Worm (Caenorhabditis elegans): ENCODE data around the gene Y50D4B.1.

The Y50D4B.1 gene

DNA sequence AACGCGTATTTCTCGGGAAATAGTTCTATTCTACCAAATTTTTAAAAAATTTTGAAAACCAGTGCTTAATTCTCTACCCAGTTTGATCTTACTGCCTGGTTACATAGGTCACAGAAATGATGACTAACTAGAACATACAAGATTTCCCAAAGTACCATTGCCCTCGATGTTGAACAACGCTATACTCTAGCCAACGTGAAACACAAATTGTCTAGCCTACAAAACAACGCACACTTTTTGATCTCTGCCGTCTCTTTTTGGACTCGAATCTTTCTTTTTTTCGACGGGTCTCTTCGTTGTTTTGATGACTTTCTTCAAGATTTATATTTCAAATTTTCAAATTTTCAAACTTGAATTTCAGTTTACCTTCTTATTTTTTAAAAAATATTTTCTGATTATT is 12.5 kb upstream of the Y50D4B.1 start, which contains the start of gene Y50D4B.2:
TSS of gene Y50D4B.2 (plus strand) at position 301 of the 400 bp plus-strand sequence.
- TF ChIP-seq B0310.2 (tag; optimal IDR thresholded peaks at IDR 0.05) (no peak), hnd-1 (tag; optimal IDR thresholded peaks at IDR 0.05) (no peak), tbx-11 (GFP tag; IDR thresholded peaks at IDR 0.05) (no peak), sea-1 (GFP tag; conservative IDR thresholded peaks at IDR 0.05) (no peak), ceh-13 (GFP tag; optimal IDR thresholded peaks at IDR 0.05) (no peak), tbx-37 (GFP tag; conservative IDR thresholded peaks at IDR 0.05) (no peak)

DNA sequence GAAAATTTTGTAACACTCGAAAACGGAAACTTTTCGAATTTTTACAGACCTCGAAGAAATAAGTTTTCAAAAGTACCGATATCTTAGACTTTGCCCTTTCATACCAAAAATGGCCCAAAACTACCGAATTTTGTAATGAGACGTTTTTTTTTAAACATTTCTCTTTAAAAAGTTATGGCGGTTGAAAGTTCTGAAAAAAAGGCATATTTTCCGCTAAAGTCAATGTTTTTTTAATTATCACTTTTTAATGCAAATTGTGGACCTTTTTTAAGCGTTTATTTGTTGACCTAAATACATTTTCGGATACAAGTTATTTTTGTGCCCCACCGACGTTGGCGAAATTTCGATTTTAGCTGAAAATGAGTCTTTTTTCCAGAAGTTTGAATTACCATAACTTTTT is 10.2 kb upstream of the Y50D4B.1 start:
- TF ChIP-seq ceh-13 (GFP tag; optimal IDR thresholded peaks at IDR 0.05) = no peak
- TF ChIP-seq F13C5.2 (tag; optimal IDR thresholded peaks at IDR 0.05) = no peak
- TF ChIP-seq sea-1 (GFP tag; conservative IDR thresholded peaks at IDR 0.05) = no peak
- no peak for TF ChIP-seq flt-1 (GFP tag; IDR thresholded peaks at IDR 0.05)
- no peak for TF ChIP-seq hmbx-1 (tag; optimal IDR thresholded peaks at IDR 0.05)
- no peak for TF ChIP-seq hnd-1 (tag; optimal IDR thresholded peaks at IDR 0.05)
- no peak for TF ChIP-seq tra-4 (tag; optimal IDR thresholded peaks at IDR 0.05)
- no peak for TF ChIP-seq ama-1 (optimal IDR thresholded peaks at IDR 0.05)
- no peak for TF ChIP-seq tbx-37 (GFP tag; conservative IDR thresholded peaks at IDR 0.05)
- TF ChIP-seq pes-1 (GFP tag; IDR thresholded peaks at IDR 0.05) = no peak
- no peak for TF ChIP-seq ets-7 (tag; optimal IDR thresholded peaks at IDR 0.05)
- no peak for TF ChIP-seq ceh-36 (tag; optimal IDR thresholded peaks at IDR 0.05)
- TF ChIP-seq B0310.2 (tag; optimal IDR thresholded peaks at IDR 0.05) = no peak
- no peak for TF ChIP-seq tbx-11 (GFP tag; IDR thresholded peaks at IDR 0.05)
- TF ChIP-seq aly-1 (tag; optimal IDR thresholded peaks at IDR 0.05) = no peak
- TF ChIP-seq scrt-1 (GFP tag; IDR thresholded peaks at IDR 0.05) = no peak

DNA sequence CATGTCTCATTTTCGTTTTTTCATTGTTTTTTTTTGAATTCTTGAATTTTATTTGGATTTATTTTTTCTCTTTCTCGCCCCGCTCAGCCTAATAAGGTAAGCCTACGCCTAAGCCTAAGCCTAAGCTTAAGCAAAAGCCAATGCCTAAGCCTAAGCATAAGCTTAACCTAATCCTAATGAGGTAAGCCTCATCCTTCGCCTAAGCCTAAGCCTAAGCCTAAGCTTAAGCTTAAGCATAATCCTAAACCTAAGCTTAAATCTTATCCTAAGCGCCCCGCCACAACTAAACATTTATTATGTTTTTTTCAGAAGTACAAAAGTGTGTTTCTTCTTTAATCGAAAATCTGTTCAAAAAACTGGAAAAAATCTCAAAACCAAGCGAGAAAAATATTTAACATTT is 578 bp upstream of the Y50D4B.1 start:
- TF ChIP-seq ceh-36 (tag; optimal IDR thresholded peaks at IDR 0.05) (peak; percentile 69), scrt-1 (GFP tag; IDR thresholded peaks at IDR 0.05) (no peak)

DNA sequence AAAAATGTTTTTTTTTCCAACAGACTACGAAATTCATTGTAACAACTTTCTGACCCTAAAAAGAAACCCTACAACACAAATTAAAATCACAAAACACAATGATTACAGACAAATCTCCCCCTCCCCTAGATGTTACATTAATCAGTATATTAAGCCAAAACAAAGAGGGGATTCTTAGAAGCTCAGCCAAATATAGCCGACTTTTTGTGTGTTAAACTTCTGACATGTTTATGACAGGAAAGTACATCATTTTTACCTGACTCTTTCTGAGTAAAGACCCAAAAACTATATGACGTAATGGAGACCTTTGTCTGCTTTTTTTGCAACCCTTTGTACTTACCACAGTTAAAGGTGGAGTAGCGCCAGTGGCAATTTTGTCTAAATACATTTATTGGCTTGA is 7.3 kb downstream of the Y50D4B.1 start:
- TF ChIP-seq pes-1 (GFP tag; IDR thresholded peaks at IDR 0.05) (no peak), F13C5.2 (tag; optimal IDR thresholded peaks at IDR 0.05) (no peak), ama-1 (optimal IDR thresholded peaks at IDR 0.05) (no peak), ceh-36 (tag; optimal IDR thresholded peaks at IDR 0.05) (no peak), tra-4 (tag; optimal IDR thresholded peaks at IDR 0.05) (no peak)

DNA sequence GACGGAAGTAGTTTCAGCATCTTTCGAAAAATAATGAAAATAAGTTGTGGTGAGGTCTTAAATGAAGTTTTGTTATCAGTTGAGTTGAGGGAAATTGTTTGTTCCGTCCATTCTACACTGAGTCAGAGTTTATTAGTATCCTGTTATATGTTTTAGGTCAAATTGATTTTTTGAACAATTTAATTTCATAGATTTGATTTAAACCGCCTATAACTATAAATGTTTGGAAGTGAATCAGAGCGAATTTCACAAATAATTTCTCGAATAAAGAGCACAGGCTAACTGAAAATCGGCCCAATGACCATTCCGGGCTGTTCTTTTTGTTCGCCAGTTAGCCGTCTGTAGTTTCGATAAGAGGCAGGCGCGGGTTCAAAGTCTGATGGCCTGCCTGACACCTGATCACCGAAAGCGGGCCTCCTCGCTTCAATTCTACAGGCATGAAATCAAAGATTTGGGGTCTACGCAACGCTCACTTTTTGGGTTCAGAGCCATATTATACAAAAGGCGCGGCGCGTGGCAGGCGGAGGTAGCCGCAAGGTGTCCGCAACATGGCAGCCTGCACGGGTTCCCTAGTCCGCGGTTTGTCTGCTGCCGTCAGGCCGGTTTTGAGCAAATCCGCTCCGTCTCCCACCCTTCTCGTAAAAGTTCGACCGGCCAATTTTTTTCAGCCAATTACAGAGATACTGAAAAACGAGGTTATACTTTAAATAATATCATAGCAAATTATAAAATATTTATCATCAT is 19.3 kb downstream of the Y50D4B.1 start, which contains the start of gene W07B8.4:
TSS of gene W07B8.4 (minus strand) at position 51 of the 744 bp plus-strand sequence.
- TF ChIP-seq ceh-36 (tag; optimal IDR thresholded peaks at IDR 0.05) = no peak
- TF ChIP-seq F13C5.2 (tag; optimal IDR thresholded peaks at IDR 0.05) = no peak
- TF ChIP-seq hmbx-1 (tag; optimal IDR thresholded peaks at IDR 0.05) = no peak
- TF ChIP-seq sea-1 (GFP tag; conservative IDR thresholded peaks at IDR 0.05) = no peak
- TF ChIP-seq pes-1 (GFP tag; IDR thresholded peaks at IDR 0.05) = no peak
- TF ChIP-seq hmg-4 (GFP tag; optimal IDR thresholded peaks at IDR 0.05) = no peak
- TF ChIP-seq tbx-37 (GFP tag; conservative IDR thresholded peaks at IDR 0.05) = no peak
- TF ChIP-seq B0310.2 (tag; optimal IDR thresholded peaks at IDR 0.05) = no peak
- TF ChIP-seq tbx-11 (GFP tag; IDR thresholded peaks at IDR 0.05) = no peak
- TF ChIP-seq flt-1 (GFP tag; IDR thresholded peaks at IDR 0.05) = no peak
- no peak for TF ChIP-seq scrt-1 (GFP tag; IDR thresholded peaks at IDR 0.05)
- TF ChIP-seq hnd-1 (tag; optimal IDR thresholded peaks at IDR 0.05) = no peak
- TF ChIP-seq ets-7 (tag; optimal IDR thresholded peaks at IDR 0.05) = no peak
- no peak for TF ChIP-seq aly-1 (tag; optimal IDR thresholded peaks at IDR 0.05)

DNA sequence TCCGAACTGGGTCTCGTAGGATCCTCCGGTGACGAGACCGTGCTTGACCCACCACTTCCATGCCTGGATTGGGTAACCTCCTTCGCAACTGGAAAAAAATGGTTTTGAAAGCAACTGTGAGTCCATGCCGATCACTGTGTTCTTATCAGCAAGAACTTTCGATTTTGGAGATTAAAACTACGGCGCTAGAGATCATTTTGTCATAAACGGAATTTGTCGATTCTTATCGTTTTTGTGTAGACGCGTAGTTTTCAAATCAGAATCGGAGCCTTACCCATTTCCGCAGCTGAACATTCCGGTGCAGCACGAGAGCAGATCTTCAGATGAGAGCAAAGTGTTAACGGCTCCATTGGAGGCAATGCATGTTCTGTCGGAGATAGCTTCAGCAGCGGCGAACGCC is 20.5 kb downstream of the Y50D4B.1 start:
- TF ChIP-seq tbx-11 (GFP tag; IDR thresholded peaks at IDR 0.05) = no peak
- TF ChIP-seq hmbx-1 (tag; optimal IDR thresholded peaks at IDR 0.05) = no peak
- no peak for TF ChIP-seq pes-1 (GFP tag; IDR thresholded peaks at IDR 0.05)
- no peak for TF ChIP-seq B0310.2 (tag; optimal IDR thresholded peaks at IDR 0.05)
- TF ChIP-seq ama-1 (optimal IDR thresholded peaks at IDR 0.05) = no peak
- TF ChIP-seq aly-1 (tag; optimal IDR thresholded peaks at IDR 0.05) = no peak
- no peak for TF ChIP-seq tbx-37 (GFP tag; conservative IDR thresholded peaks at IDR 0.05)
- TF ChIP-seq F13C5.2 (tag; optimal IDR thresholded peaks at IDR 0.05) = no peak
- TF ChIP-seq ceh-36 (tag; optimal IDR thresholded peaks at IDR 0.05) = no peak
- no peak for TF ChIP-seq scrt-1 (GFP tag; IDR thresholded peaks at IDR 0.05)
- TF ChIP-seq tra-4 (tag; optimal IDR thresholded peaks at IDR 0.05) = no peak
- no peak for TF ChIP-seq sea-1 (GFP tag; conservative IDR thresholded peaks at IDR 0.05)
- TF ChIP-seq ets-7 (tag; optimal IDR thresholded peaks at IDR 0.05) = no peak
- no peak for TF ChIP-seq ceh-13 (GFP tag; optimal IDR thresholded peaks at IDR 0.05)
- no peak for TF ChIP-seq flt-1 (GFP tag; IDR thresholded peaks at IDR 0.05)
- TF ChIP-seq hnd-1 (tag; optimal IDR thresholded peaks at IDR 0.05) = no peak

DNA sequence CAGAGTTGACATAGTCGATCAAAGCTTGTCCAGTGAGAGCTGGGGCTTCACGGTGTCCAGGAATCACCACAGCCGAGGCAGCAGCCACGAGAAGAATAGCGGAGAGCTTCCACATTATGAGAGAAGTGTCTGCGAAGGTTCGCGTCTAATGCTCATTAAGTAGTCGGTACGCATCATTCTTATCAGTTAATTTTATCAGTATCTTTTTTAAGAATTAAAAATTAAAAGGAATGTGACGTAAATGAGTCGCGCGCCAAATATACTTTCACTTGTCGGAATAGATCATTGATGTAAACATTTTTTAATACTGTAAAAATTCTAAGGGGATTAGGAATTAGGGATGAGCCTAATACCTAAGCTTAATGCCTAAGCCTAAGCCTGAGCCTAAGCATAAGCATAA is 21.1 kb downstream of the Y50D4B.1 start, which contains the start of gene cpr-5:
TSS of gene cpr-5 (minus strand) at position 197 of the 400 bp plus-strand sequence.
- TF ChIP-seq ceh-36 (tag; optimal IDR thresholded peaks at IDR 0.05) (peak; percentile 60), pes-1 (GFP tag; IDR thresholded peaks at IDR 0.05) (no peak)

DNA sequence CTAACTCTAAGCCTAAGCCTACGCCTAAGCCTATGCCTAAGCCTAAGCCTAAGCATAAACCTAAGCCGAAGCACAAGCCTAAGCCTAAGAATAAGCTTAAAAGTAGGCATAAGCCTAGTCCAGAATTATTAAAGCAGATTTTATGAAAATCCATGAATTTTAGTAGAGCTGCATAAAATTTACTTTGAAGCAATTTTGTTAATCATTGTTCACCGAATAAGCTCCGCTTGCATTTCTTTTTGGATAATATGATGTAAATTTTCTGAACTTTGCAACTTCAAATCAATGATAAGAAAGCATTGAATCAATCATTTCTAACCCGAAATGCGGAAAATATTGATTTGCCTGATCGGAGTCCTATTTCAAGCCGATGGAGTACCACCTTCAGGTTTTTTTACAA is 21.5 kb downstream of the Y50D4B.1 start, which contains the start of gene cpr-8:
TSS of gene cpr-8 (plus strand) at position 301 of the 400 bp plus-strand sequence.
- no peak for TF ChIP-seq ceh-13 (GFP tag; optimal IDR thresholded peaks at IDR 0.05)
- no peak for TF ChIP-seq flt-1 (GFP tag; IDR thresholded peaks at IDR 0.05)
- TF ChIP-seq ets-7 (tag; optimal IDR thresholded peaks at IDR 0.05) = no peak
- no peak for TF ChIP-seq ceh-36 (tag; optimal IDR thresholded peaks at IDR 0.05)
- no peak for TF ChIP-seq hmbx-1 (tag; optimal IDR thresholded peaks at IDR 0.05)
- no peak for TF ChIP-seq tbx-37 (GFP tag; conservative IDR thresholded peaks at IDR 0.05)
- no peak for TF ChIP-seq hnd-1 (tag; optimal IDR thresholded peaks at IDR 0.05)
- no peak for TF ChIP-seq pes-1 (GFP tag; IDR thresholded peaks at IDR 0.05)
- no peak for TF ChIP-seq ama-1 (optimal IDR thresholded peaks at IDR 0.05)
- TF ChIP-seq tra-4 (tag; optimal IDR thresholded peaks at IDR 0.05) = no peak
- TF ChIP-seq F13C5.2 (tag; optimal IDR thresholded peaks at IDR 0.05) = no peak
- no peak for TF ChIP-seq sea-1 (GFP tag; conservative IDR thresholded peaks at IDR 0.05)
- no peak for TF ChIP-seq scrt-1 (GFP tag; IDR thresholded peaks at IDR 0.05)
